Worm (Caenorhabditis elegans): ENCODE results near the gene H18N23.2.
"Not testable (repeated sequence)": the region's sequence is repeated elsewhere in the genome, so short reads cannot be mapped to it uniquely, and the experiment has no call there.

Gene H18N23.2

DNA sequence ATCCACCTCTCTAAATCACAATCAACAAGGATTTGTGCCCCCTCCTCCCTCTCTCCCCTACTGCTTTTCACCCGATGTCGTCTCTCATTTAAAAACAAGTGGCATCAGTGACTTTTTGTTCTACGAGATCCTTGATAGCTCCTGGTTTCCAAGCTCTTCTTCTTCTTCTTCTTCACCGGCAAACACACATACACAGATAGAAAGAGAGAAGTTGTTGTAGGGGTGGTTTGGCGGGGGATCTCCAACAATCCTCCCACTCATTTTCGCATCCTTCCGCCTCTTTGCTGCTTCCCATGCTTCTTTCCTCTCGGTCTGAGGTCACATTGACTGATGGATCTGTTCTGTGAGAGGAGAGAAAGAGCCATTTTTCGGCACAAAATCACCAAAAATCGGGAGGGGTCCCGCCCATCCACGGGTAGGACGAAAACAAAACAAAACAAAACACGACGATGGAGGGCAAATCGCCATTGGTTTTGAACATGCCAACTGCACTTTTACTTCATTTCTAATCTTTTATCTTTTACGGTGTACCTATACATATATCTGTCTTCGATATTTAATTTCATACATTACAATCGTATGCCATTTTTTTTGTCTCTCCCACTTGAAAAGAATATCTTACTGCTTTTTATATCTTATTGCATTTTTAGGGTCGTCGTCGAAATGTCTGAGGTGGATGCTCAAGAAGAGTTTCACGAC is 29.9 kb upstream of the H18N23.2 start, which contains the start of gene T23E7.2:
T23E7.2 (plus strand) TSS at position 649 of the 699 bp plus-strand sequence.
- no peak for TF ChIP-seq klf-2 (GFP tag; conservative IDR thresholded peaks at IDR 0.05)
- TF ChIP-seq ztf-29 (GFP tag; IDR thresholded peaks at IDR 0.05): no peak
- TF ChIP-seq T22C8.4 (GFP tag; IDR thresholded peaks at IDR 0.05): no peak
- TF ChIP-seq med-1 (GFP tag; optimal IDR thresholded peaks at IDR 0.05; ENCODE audit: insufficient read depth): no peak
- no peak for TF ChIP-seq flt-1 (GFP tag; IDR thresholded peaks at IDR 0.05)
- no peak for TF ChIP-seq ref-1 (GFP tag; conservative IDR thresholded peaks at IDR 0.05)
- TF ChIP-seq cog-1 (tag; optimal IDR thresholded peaks at IDR 0.05): no peak
- TF ChIP-seq tab-1 (GFP tag; IDR thresholded peaks at IDR 0.05): no peak
- TF ChIP-seq ztf-23 (GFP tag; IDR thresholded peaks at IDR 0.05): no peak

DNA sequence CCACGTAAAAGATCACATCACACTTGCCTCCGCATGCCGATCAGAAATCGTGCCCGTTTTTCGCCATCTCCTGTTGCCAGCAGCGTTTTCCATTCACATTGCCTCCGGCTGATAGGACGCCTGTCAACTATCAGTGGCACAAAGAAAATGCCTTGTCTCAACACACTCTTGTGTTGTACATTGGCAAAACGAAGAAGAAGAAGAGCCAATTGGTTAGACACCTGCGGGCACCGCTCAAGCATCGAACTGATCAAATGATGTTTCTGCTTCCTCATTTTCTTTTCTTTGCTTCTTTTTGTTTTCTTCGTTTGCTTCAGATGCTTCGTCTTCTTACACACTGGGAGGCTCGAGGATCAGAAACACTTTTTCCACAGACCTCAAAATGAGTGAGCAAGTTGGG is 26.6 kb upstream of the H18N23.2 start:
- no peak for TF ChIP-seq cog-1 (tag; optimal IDR thresholded peaks at IDR 0.05)
- no peak for TF ChIP-seq ztf-23 (GFP tag; IDR thresholded peaks at IDR 0.05)
- TF ChIP-seq flt-1 (GFP tag; IDR thresholded peaks at IDR 0.05): no peak
- TF ChIP-seq ztf-29 (GFP tag; IDR thresholded peaks at IDR 0.05): no peak
- TF ChIP-seq klf-2 (GFP tag; conservative IDR thresholded peaks at IDR 0.05): no peak
- TF ChIP-seq ref-1 (GFP tag; conservative IDR thresholded peaks at IDR 0.05): no peak
- TF ChIP-seq med-1 (GFP tag; optimal IDR thresholded peaks at IDR 0.05; ENCODE audit: insufficient read depth): no peak
- no peak for TF ChIP-seq T22C8.4 (GFP tag; IDR thresholded peaks at IDR 0.05)
- no peak for TF ChIP-seq tab-1 (GFP tag; IDR thresholded peaks at IDR 0.05)

DNA sequence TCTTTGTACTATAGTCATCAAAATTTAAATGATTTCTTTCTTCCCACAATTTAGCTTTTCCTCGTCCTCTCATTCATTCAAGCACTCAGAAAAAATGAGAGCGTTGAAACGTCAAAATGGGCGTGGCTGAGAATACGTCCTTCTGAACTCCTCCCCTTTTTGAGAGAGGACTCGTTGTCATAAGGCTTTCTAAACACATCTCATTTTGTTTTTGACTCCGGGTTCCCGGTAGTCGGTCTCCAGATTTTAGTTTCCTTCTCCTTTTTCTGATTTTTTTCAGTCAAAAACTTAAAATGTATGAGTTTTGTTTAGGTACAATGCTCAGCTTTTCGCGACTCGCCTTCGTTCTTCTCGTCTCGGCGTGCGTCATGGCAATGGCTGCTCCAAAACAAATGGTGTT is 21.5 kb upstream of the H18N23.2 start, which contains the start of gene nlp-6:
nlp-6 (plus strand) TSS at position 301 of the 400 bp plus-strand sequence.
- no peak for TF ChIP-seq klf-2 (GFP tag; conservative IDR thresholded peaks at IDR 0.05)
- TF ChIP-seq tab-1 (GFP tag; IDR thresholded peaks at IDR 0.05): no peak

DNA sequence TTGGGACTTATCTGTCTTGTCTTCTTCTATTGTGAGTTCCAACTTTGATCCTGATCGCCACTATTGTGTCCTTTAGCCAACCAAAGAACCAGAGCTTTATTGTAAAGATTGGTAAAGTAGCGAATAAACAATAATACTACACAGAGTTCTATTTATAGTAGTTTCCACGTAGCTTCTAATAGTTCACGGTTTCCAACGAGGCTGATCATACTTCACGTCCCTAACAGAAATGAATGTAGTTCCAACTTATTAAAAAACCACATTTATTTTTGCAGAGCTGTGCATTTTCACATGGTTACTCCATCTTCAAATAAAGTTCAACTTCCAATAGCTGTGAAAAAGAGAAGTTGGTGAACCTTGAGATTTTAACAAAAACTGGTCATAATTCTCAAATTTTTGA is 8.7 kb upstream of the H18N23.2 start, which contains the start of gene tmem-218:
tmem-218 (plus strand) TSS at position 301 of the 400 bp plus-strand sequence.
- not testable (repeated sequence) for TF ChIP-seq cog-1 (tag; optimal IDR thresholded peaks at IDR 0.05); med-1 (GFP tag; optimal IDR thresholded peaks at IDR 0.05; ENCODE audit: insufficient read depth); tab-1 (GFP tag; IDR thresholded peaks at IDR 0.05)

DNA sequence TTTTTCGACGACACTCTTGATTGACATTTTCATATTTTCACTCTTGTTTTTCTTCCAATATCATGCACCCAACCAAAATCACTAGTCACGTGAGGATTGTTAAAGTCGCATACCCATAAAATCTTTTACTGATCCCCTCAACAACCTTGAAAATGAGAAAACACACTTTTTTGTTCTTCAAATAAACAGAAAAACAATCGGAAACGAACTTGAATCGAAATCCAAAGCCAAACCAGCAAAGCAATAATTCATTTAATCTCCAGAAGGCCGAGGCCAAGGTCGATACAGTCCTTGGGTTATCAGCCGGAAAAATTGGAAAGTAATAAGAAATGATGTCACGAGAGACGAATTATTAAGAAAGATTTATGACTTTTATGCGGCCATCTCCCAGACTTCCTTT is 3.1 kb upstream of the H18N23.2 start:
- TF ChIP-seq ztf-23 (GFP tag; IDR thresholded peaks at IDR 0.05) (no peak), ref-1 (GFP tag; conservative IDR thresholded peaks at IDR 0.05) (no peak), T22C8.4 (GFP tag; IDR thresholded peaks at IDR 0.05) (no peak), med-1 (GFP tag; optimal IDR thresholded peaks at IDR 0.05; ENCODE audit: insufficient read depth) (no peak), klf-2 (GFP tag; conservative IDR thresholded peaks at IDR 0.05) (no peak), cog-1 (tag; optimal IDR thresholded peaks at IDR 0.05) (no peak), flt-1 (GFP tag; IDR thresholded peaks at IDR 0.05) (no peak), tab-1 (GFP tag; IDR thresholded peaks at IDR 0.05) (no peak), ztf-29 (GFP tag; IDR thresholded peaks at IDR 0.05) (no peak)

DNA sequence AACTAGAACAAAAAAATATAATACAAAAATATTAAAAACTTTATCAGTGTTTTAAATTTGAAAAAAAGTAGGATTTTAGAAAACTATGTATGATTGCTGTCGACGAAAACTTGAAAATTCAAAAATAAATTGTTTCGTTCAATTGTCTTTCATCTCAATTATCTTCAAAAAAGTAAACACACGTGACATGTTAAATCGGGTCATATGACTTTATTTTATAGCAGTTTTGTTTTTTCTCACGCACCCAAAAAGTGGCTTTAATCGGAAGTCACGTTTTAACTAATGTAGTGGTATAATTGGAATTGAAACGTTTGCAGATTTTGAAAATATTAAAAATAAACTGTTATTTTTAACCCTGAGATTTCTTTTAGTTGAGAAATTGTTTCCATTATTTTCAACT is 2.2 kb upstream of the H18N23.2 start:
- TF ChIP-seq ref-1 (GFP tag; conservative IDR thresholded peaks at IDR 0.05): no peak
- no peak for TF ChIP-seq T22C8.4 (GFP tag; IDR thresholded peaks at IDR 0.05)
- no peak for TF ChIP-seq flt-1 (GFP tag; IDR thresholded peaks at IDR 0.05)
- TF ChIP-seq cog-1 (tag; optimal IDR thresholded peaks at IDR 0.05): no peak
- TF ChIP-seq klf-2 (GFP tag; conservative IDR thresholded peaks at IDR 0.05): no peak
- no peak for TF ChIP-seq ztf-29 (GFP tag; IDR thresholded peaks at IDR 0.05)
- TF ChIP-seq tab-1 (GFP tag; IDR thresholded peaks at IDR 0.05): no peak
- TF ChIP-seq med-1 (GFP tag; optimal IDR thresholded peaks at IDR 0.05; ENCODE audit: insufficient read depth): no peak

- TF ChIP-seq flt-1 (GFP tag; IDR thresholded peaks at IDR 0.05) (no peak), klf-2 (GFP tag; conservative IDR thresholded peaks at IDR 0.05) (no peak), T22C8.4 (GFP tag; IDR thresholded peaks at IDR 0.05) (no peak), med-1 (GFP tag; optimal IDR thresholded peaks at IDR 0.05; ENCODE audit: insufficient read depth) (no peak)
Observed at ce11 chrX:17638970-17639369, 1.7 kb downstream of the H18N23.2 start.

DNA sequence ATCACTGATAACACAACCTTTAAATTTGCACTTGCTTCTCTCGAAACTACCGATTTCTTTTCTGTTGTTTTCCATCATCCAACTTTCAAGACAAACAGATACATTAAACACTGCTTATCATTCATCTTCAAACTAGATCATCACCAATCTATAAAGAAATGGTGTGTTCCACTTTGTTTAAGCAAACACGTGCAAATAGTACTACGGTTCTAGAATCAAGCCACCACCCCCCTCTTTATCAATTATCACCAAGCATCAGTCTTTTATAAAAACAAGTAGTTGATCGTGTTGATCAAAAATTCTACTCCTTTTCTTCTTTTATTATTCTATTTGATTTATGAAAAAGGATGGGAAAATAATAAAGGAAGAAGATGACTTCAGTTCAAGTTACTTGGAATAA is 2.2 kb downstream of the H18N23.2 start:
- no peak for TF ChIP-seq cog-1 (tag; optimal IDR thresholded peaks at IDR 0.05)
- no peak for TF ChIP-seq T22C8.4 (GFP tag; IDR thresholded peaks at IDR 0.05)
- TF ChIP-seq ref-1 (GFP tag; conservative IDR thresholded peaks at IDR 0.05): no peak
- no peak for TF ChIP-seq flt-1 (GFP tag; IDR thresholded peaks at IDR 0.05)

ce11 chrX:17637528-17637927 is 3.1 kb downstream of the H18N23.2 start:
- TF ChIP-seq klf-2 (GFP tag; conservative IDR thresholded peaks at IDR 0.05): no peak
- no peak for TF ChIP-seq med-1 (GFP tag; optimal IDR thresholded peaks at IDR 0.05; ENCODE audit: insufficient read depth)
- TF ChIP-seq T22C8.4 (GFP tag; IDR thresholded peaks at IDR 0.05): no peak
- TF ChIP-seq ztf-29 (GFP tag; IDR thresholded peaks at IDR 0.05): no peak
- no peak for TF ChIP-seq flt-1 (GFP tag; IDR thresholded peaks at IDR 0.05)
- no peak for TF ChIP-seq ref-1 (GFP tag; conservative IDR thresholded peaks at IDR 0.05)
- TF ChIP-seq tab-1 (GFP tag; IDR thresholded peaks at IDR 0.05): no peak
- TF ChIP-seq cog-1 (tag; optimal IDR thresholded peaks at IDR 0.05): no peak
- no peak for TF ChIP-seq ztf-23 (GFP tag; IDR thresholded peaks at IDR 0.05)

DNA sequence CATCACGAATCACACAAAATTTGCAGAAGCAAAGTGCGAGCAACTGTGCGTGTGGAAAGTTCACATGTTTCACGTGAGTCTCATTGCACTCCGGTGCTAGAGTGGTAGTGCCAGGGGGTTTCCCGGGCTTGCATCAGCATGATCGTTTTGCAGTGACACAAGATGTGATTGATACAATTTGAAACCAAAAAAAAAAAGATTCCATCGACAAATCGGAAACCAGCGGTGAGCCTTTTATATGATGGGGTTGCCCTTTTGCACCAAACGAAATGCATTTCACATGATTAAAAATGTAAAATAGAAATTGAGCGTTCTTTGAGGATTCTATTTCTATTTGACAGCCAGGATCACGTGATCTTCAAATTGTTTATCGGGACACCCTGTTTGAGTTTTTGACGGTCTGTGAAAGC is 4.3 kb downstream of the H18N23.2 start:
- TF ChIP-seq T22C8.4 (GFP tag; IDR thresholded peaks at IDR 0.05) (no peak), cog-1 (tag; optimal IDR thresholded peaks at IDR 0.05) (no peak), ztf-29 (GFP tag; IDR thresholded peaks at IDR 0.05) (no peak), flt-1 (GFP tag; IDR thresholded peaks at IDR 0.05) (no peak), klf-2 (GFP tag; conservative IDR thresholded peaks at IDR 0.05) (no peak), tab-1 (GFP tag; IDR thresholded peaks at IDR 0.05) (no peak), med-1 (GFP tag; optimal IDR thresholded peaks at IDR 0.05; ENCODE audit: insufficient read depth) (no peak), ztf-23 (GFP tag; IDR thresholded peaks at IDR 0.05) (no peak), ref-1 (GFP tag; conservative IDR thresholded peaks at IDR 0.05) (no peak)
